Fruit fly (Drosophila melanogaster): Measurements from ENCODE around the gene mld.

dm6 chr3R:24590276-24590675 is 4.8 kb downstream of the mld start:
- TF ChIP-seq Lpt (GFP tag; optimal IDR thresholded peaks at IDR 0.05) (no peak), Sox14 (GFP tag; optimal IDR thresholded peaks at IDR 0.05) (no peak), CG6854 (GFP tag; optimal IDR thresholded peaks at IDR 0.05) (no peak), Hr38 (GFP tag; optimal IDR thresholded peaks at IDR 0.05) (no peak), CG8319 (GFP tag; optimal IDR thresholded peaks at IDR 0.05) (no peak), lz (GFP tag; optimal IDR thresholded peaks at IDR 0.05) (no peak), CG8632 (GFP tag; optimal IDR thresholded peaks at IDR 0.05) (no peak), achi (GFP tag; optimal IDR thresholded peaks at IDR 0.05) (no peak), CG4318 (GFP tag; optimal IDR thresholded peaks at IDR 0.05) (no peak)

Measured in whole organism, prepupa.